Worm (Caenorhabditis elegans) whole organism, midembryonic: ENCODE measurements around the gene C25H3.3.

Source experiments
- T22C8.4 ChIP-seq: fragments of 200-800 bp; sonication (Bioruptor generic); IDR thresholded peaks from 2 replicates; pipeline ENCODE4 v1.3.6; 2022; ENCODE audit warnings: missing genetic modification characterization, missing compliant biosample characterization
- cog-1 ChIP-seq: sonication (generic microtip); optimal IDR thresholded peaks from 2 replicates; lab custom pipeline; 2016; ENCODE audit warnings: missing genetic modification characterization, missing compliant biosample characterization
- flt-1 ChIP-seq: fragments of 200-800 bp; sonication (Bioruptor generic); IDR thresholded peaks from 2 replicates; pipeline ENCODE4 v1.3.6; 2022; ENCODE audit warnings: missing genetic modification characterization, missing compliant biosample characterization
- klf-2 ChIP-seq: fragments of 200-800 bp; sonication (Bioruptor generic); conservative IDR thresholded peaks from 2 replicates; pipeline ENCODE4 v1.3.6; 2022; ENCODE audit warnings: missing genetic modification reagents, missing genetic modification characterization, missing compliant biosample characterization
- med-1 ChIP-seq: sonication (generic microtip); optimal IDR thresholded peaks from 2 replicates; lab custom pipeline; 2017; ENCODE audit warnings: missing genetic modification characterization, mild to moderate bottlenecking, missing compliant biosample characterization, antibody characterized with exemption, missing genetic modification reagents; ENCODE audit not compliant: insufficient read depth
- ref-1 ChIP-seq: fragments of 200-800 bp; sonication (Bioruptor generic); conservative IDR thresholded peaks from 2 replicates; pipeline ENCODE4 v1.3.6; 2022; ENCODE audit warnings: missing genetic modification reagents, missing genetic modification characterization, missing compliant biosample characterization
- tab-1 ChIP-seq: fragments of 200-800 bp; sonication (Bioruptor generic); IDR thresholded peaks from 2 replicates; pipeline ENCODE4 v1.3.6; 2022; ENCODE audit warnings: missing genetic modification characterization, missing compliant biosample characterization
- ztf-23 ChIP-seq: fragments of 200-800 bp; sonication (Bioruptor generic); IDR thresholded peaks from 2 replicates; pipeline ENCODE4 v1.3.6; 2022; ENCODE audit warnings: missing genetic modification reagents, missing genetic modification characterization, missing compliant biosample characterization
- ztf-29 ChIP-seq: fragments of 200-800 bp; sonication (Bioruptor generic); IDR thresholded peaks from 2 replicates; pipeline ENCODE4 v1.3.6; 2022; ENCODE audit warnings: missing genetic modification reagents, missing genetic modification characterization, missing compliant biosample characterization

The C25H3.3 gene

DNA sequence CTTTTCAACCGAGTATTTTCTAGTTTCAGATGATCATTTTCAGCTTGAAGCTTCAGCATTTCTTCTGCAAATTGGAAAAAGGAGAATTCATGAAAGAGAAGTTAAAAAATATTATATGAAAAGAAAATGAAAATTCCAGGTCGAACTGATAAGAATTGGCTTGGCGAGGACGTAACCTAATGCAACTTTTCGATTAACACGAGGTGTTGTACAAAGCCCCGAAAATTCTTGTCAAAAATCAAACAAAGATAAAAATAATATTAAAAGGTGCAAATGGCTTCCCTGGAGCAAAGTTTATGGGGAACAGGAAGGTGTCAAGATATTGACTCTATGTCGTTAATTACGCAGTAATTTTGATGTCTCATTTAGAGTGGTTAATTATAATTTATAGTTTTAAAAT, 50.3 kb downstream of the C25H3.3 start:
- TF ChIP-seq tab-1 (GFP tag; lab: Robert Waterston, UW) (no peak), cog-1 (tag; lab: Kevin White, UChicago) (no peak), ztf-29 (GFP tag; lab: Robert Waterston, UW) (no peak), ztf-23 (GFP tag; lab: Robert Waterston, UW) (no peak), klf-2 (GFP tag; lab: Robert Waterston, UW) (no peak), flt-1 (no peak), T22C8.4 (GFP tag; lab: Robert Waterston, UW) (no peak), med-1 (GFP tag; lab: Kevin White, UChicago) (no peak), ref-1 (no peak)
